Worm (Caenorhabditis elegans): ENCODE measurements around the gene dgn-1.

- TF ChIP-seq lin-13 (GFP tag; optimal IDR thresholded peaks at IDR 0.05) (no peak), swsn-7 (tag; optimal IDR thresholded peaks at IDR 0.05) (no peak), nhr-77 (tag; optimal IDR thresholded peaks at IDR 0.05) (no peak), nhr-12 (tag; optimal IDR thresholded peaks at IDR 0.05) (no peak)
Observed at ce11 chrX:10896498-10896897, 32.3 kb downstream of the dgn-1 start, which contains the start of gene haly-1.

Data from whole organism, L1 larva.